Worm (Caenorhabditis elegans): ENCODE results near the gene hot-2.

- TF ChIP-seq F33H1.4 (GFP tag; IDR thresholded peaks at IDR 0.05) (no peak), Y53F4B.3 (GFP tag; IDR thresholded peaks at IDR 0.05) (no peak), F49E8.2 (tag; optimal IDR thresholded peaks at IDR 0.05; ENCODE audit: insufficient read depth) (no peak), athp-1 (tag; optimal IDR thresholded peaks at IDR 0.05) (no peak), ama-1 (optimal IDR thresholded peaks at IDR 0.05) (no peak), ama-1 (GFP tag; optimal IDR thresholded peaks at IDR 0.05) (no peak), tbx-9 (tag; optimal IDR thresholded peaks at IDR 0.05; ENCODE audit: borderline replicate concordance) (no peak), mel-28 (tag; optimal IDR thresholded peaks at IDR 0.05; ENCODE audit: borderline replicate concordance) (no peak), lsl-1 (GFP tag; optimal IDR thresholded peaks at IDR 0.05) (no peak), F57C9.4 (tag; optimal IDR thresholded peaks at IDR 0.05) (no peak), ceh-91 (GFP tag; IDR thresholded peaks at IDR 0.05) (no peak), nfya-1 (tag; optimal IDR thresholded peaks at IDR 0.05; ENCODE audit: borderline replicate concordance, insufficient read depth) (no peak), aptf-3 (GFP tag; IDR thresholded peaks at IDR 0.05) (no peak), nhr-80 (tag; optimal IDR thresholded peaks at IDR 0.05) (no peak), egrh-3 (GFP tag; IDR thresholded peaks at IDR 0.05) (no peak)
Measured at ce11 chrV:19136206-19136605, 38.4 kb upstream of the hot-2 start, which contains the start of gene Y39B6A.9.
